Worm (Caenorhabditis elegans) whole organism, L4 larva: Measurements from ENCODE around the gene ints-6.
"Not testable (repeated sequence)": the region's sequence is repeated elsewhere in the genome, so short reads cannot be mapped to it uniquely, and the experiment has no call there.

Experiments
- ceh-20 ChIP-seq: fragments of 200-800 bp; sonication (Bioruptor generic); IDR thresholded peaks from 2 replicates; pipeline ENCODE4 v1.3.6; 2022; ENCODE audit warnings: missing genetic modification reagents, missing genetic modification characterization, missing compliant biosample characterization
- lin-15B ChIP-seq: fragments of 150-350 bp; sonication (generic microtip); optimal IDR thresholded peaks from 3 replicates; lab custom pipeline; 2014; ENCODE audit warnings: missing biosample characterization, missing genetic modification characterization
- lin-39 ChIP-seq: fragments of 150-350 bp; optimal IDR thresholded peaks from 2 replicates; lab custom pipeline; 2014; ENCODE audit warnings: missing biosample characterization, missing genetic modification reagents, missing genetic modification characterization
- madf-5 ChIP-seq, 2 experiments: fragments of 200-800 bp; sonication (Bioruptor generic); IDR thresholded peaks; 2 replicates each; pipeline ENCODE4 v1.3.6; 2022; ENCODE audit warnings: missing compliant biosample characterization in 2 of 2, missing genetic modification characterization in 2 of 2
- nhr-237 ChIP-seq: sonication (generic microtip); optimal IDR thresholded peaks from 2 replicates; lab custom pipeline; 2017; ENCODE audit warnings: missing biosample characterization, missing genetic modification characterization
- nhr-25 ChIP-seq: sonication (generic microtip); optimal IDR thresholded peaks from 2 replicates; lab custom pipeline; 2017; ENCODE audit warnings: missing genetic modification characterization, mild to moderate bottlenecking, missing compliant biosample characterization, antibody characterized with exemption, moderate library complexity, borderline replicate concordance; ENCODE audit not compliant: insufficient read depth

- TF ChIP-seq madf-5 (GFP tag; IDR thresholded peaks at IDR 0.05; lab: Robert Waterston, UW); nhr-237 (tag; lab: Kevin White, UChicago); ceh-20; nhr-25 (tag; lab: Kevin White, UChicago); lin-39; lin-15B (tag; lab: Kevin White, UChicago): not testable (repeated sequence)
Observed at ce11 chrIV:8715032-8715431, 23.5 kb downstream of the ints-6 start, which contains the start of the genes parg-2 and ipla-5.
